Worm (Caenorhabditis elegans): ENCODE data around the gene col-92.
A peak's percentile ranks its signal among the peaks of the same experiment; 100 is the strongest.

Gene col-92

DNA sequence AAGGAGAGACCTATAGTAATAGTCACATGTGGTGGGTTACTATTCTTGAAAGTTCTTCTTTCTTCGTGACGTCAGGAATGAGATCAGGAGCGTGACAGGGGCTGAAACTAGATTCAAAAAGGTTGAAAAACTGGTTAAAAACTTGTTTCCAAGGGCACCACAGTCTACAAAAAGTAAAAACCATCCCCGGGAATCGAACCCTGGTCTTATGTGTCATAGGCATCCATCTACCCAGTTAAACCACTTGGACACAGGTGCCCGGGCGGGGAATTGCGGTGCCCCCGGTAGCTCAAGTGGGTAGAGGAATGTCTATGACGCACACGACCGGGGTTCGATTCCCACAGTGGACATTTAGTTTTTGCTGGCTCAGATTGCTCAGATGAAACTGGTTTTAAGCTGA is 25.8 kb downstream of the col-92 start:
- TF ChIP-seq fos-1 (tag; optimal IDR thresholded peaks at IDR 0.05) (no peak), ztf-11 (tag; optimal IDR thresholded peaks at IDR 0.05) (no peak), snpc-4 (tag; optimal IDR thresholded peaks at IDR 0.05) (no peak), unc-62 (GFP tag; optimal IDR thresholded peaks at IDR 0.05) (no peak), unc-39 (tag; optimal IDR thresholded peaks at IDR 0.05) (no peak), egl-5 (tag; optimal IDR thresholded peaks at IDR 0.05) (no peak), nhr-43 (tag; optimal IDR thresholded peaks at IDR 0.05; ENCODE audit: poor library complexity, severe bottlenecking) (no peak), ceh-9 (tag; optimal IDR thresholded peaks at IDR 0.05) (no peak), pha-4 (tag; optimal IDR thresholded peaks at IDR 0.05) (no peak), ama-1 (optimal IDR thresholded peaks at IDR 0.05) (no peak), nhr-67 (tag; optimal IDR thresholded peaks at IDR 0.05) (no peak), nhr-237 (tag; optimal IDR thresholded peaks at IDR 0.05) (no peak), ceh-82 (tag; optimal IDR thresholded peaks at IDR 0.05) (no peak), nhr-23 (tag; optimal IDR thresholded peaks at IDR 0.05) (no peak), R02D3.7 (tag; optimal IDR thresholded peaks at IDR 0.05) (no peak), egl-27 (tag; optimal IDR thresholded peaks at IDR 0.05) (no peak)

DNA sequence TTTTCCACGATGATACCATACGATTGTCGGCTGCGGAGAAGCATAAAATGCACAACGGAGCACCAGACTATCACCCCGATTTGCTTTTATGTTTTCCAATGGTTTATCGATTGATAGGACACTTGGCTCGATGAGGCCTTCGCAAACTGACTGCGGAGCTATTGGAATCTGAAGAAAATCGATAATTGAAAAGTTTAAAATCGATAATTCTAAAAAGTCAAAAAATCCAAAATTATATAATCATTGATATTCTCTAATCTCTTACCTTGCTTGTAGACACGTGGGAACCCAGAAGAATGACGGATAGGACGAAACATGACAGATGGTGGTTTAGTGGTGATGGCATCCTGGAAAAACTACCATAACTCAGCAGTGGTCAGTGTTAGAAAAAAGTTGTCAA is 29.9 kb downstream of the col-92 start, which contains the start of gene zig-5:
Gene zig-5, minus strand, starts transcription at position 349 of the 400 bp plus-strand sequence.
- TF ChIP-seq skn-1 (tag; optimal IDR thresholded peaks at IDR 0.05) (no peak), ceh-28 (tag; optimal IDR thresholded peaks at IDR 0.05) (peak; percentile 51)

DNA sequence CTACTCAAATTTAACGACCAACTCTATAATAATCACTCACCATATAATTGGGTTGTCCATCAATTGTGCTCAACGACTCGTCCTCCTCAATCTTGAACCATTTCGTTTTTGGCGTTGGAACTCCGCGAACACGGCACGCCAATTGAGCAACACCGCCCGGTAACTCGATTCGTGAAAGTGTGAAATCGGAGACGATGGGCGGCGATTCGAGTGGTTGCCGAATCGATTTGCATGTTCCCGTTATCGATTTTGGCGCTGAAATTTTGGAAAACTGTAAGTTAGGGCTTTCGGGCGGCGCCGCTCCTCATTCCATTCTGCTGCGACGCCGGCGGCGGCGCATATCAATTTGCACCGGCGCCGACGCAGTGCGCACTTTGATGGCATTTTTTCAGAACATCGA is 31.3 kb downstream of the col-92 start:
- TF ChIP-seq nhr-43 (tag; optimal IDR thresholded peaks at IDR 0.05; ENCODE audit: poor library complexity, severe bottlenecking), result no peak
- no peak for TF ChIP-seq ceh-9 (tag; optimal IDR thresholded peaks at IDR 0.05)

DNA sequence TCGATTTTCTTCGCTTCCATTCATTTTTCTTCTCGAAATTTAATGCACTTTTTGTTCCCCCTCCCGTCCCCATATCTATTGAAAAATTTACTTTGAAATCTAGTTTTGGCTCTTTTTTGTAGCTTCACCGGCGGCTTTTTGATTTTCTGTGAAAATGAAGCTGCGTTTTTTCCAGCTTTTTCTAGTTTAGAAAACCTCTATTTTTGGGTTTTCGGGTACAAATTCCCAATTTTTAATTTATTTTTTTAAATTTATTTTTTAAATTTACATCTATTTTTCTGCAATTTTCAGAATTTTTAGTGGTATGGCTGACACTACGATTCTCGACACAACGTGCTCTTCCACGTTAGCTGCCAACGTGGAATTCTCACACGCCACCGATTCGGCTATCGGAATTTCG is 35.9 kb downstream of the col-92 start, which contains the start of gene strd-1:
Gene strd-1, plus strand, starts transcription at position 301 of the 400 bp plus-strand sequence.
- TF ChIP-seq nhr-28 (tag; optimal IDR thresholded peaks at IDR 0.05), result no peak
- no peak for TF ChIP-seq nhr-23 (tag; optimal IDR thresholded peaks at IDR 0.05)
- no peak for TF ChIP-seq fos-1 (tag; optimal IDR thresholded peaks at IDR 0.05)
- TF ChIP-seq jun-1 (tag; optimal IDR thresholded peaks at IDR 0.05), result no peak
- TF ChIP-seq mdl-1 (tag; optimal IDR thresholded peaks at IDR 0.05), result no peak
- TF ChIP-seq ZK546.5 (tag; optimal IDR thresholded peaks at IDR 0.05), result no peak
- no peak for TF ChIP-seq snpc-4 (tag; optimal IDR thresholded peaks at IDR 0.05)
- no peak for TF ChIP-seq ztf-4 (tag; optimal IDR thresholded peaks at IDR 0.05)

DNA sequence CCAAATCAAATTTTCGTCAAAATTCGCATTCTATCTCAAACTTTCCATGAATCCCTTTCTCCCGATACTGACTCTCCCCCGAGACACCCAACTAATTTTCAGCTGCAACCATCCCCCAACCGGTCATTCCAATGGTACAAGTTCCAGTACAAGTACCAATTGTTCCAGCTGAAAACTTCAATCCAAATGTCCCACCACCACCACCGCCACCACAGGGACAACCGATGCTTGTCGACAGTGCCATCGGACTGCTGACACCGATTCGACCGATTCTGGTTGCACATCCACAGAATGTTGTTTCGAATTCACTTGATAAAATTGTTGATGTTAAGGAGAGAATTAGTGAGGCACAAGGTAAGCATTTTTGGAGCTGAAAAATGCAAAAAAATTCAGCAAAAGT is 37.5 kb downstream of the col-92 start:
- TF ChIP-seq R02D3.7 (tag; optimal IDR thresholded peaks at IDR 0.05) (no peak), zag-1 (tag; optimal IDR thresholded peaks at IDR 0.05) (no peak), hmg-11 (tag; optimal IDR thresholded peaks at IDR 0.05) (no peak), lin-39 (tag; optimal IDR thresholded peaks at IDR 0.05) (no peak), unc-62 (GFP tag; optimal IDR thresholded peaks at IDR 0.05) (no peak), egl-5 (tag; optimal IDR thresholded peaks at IDR 0.05) (no peak), mml-1 (tag; optimal IDR thresholded peaks at IDR 0.05) (no peak), daf-12 (tag; optimal IDR thresholded peaks at IDR 0.05) (no peak), fkh-2 (tag; optimal IDR thresholded peaks at IDR 0.05) (no peak), egl-27 (tag; optimal IDR thresholded peaks at IDR 0.05) (no peak), nfya-1 (tag; optimal IDR thresholded peaks at IDR 0.05; ENCODE audit: insufficient read depth) (no peak), nhr-23 (tag; optimal IDR thresholded peaks at IDR 0.05) (no peak), fos-1 (tag; optimal IDR thresholded peaks at IDR 0.05) (no peak), lsy-12 (tag; optimal IDR thresholded peaks at IDR 0.05) (no peak)

DNA sequence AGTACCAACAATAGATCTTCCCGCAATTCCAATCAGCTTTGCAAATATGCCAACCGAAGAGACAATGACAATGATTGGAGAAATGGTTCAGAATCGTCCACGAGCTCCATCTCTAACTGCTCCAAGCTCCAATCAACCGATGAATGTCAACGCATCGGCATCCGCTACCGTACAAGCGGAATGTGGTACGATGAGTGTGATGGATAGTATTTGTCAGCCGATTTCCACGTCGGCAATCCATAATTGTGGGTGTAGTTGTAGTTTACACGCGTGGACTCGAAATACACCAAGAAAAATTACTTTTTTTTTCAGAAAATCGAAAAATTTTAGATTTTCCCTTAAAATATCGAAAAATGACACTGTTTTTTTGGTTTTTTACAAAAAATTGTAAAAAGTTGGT is 40.1 kb downstream of the col-92 start:
- TF ChIP-seq nhr-67 (tag; optimal IDR thresholded peaks at IDR 0.05) (no peak), nhr-23 (tag; optimal IDR thresholded peaks at IDR 0.05) (no peak)

DNA sequence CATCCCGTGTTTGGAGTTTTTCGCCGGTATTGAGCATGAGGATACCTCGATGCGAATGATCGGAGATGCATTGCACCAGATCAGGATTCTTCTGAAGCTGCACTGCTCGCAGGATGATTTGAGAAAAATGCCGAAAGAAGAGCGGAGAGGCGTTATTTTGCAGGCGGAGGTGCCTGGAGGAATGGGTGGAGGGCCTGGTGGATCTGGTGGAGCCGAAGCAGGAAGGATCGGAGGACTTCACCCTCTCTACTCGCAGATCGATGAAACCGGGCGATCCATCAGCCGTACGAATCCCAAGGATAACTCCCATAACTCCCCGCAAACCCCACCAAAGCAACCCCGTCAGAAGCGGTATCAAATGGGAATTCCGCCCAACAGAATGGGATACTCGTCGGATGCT is 43.9 kb downstream of the col-92 start:
- TF ChIP-seq nhr-11 (tag; optimal IDR thresholded peaks at IDR 0.05) (no peak), mml-1 (tag; optimal IDR thresholded peaks at IDR 0.05) (no peak)

All from whole organism, L3 larva.